Fruit fly (Drosophila melanogaster) whole organism: ENCODE measurements around the gene CG3386.

Source experiments
- CG8478 ChIP-seq: fragments of >200 bp; optimal IDR thresholded peaks from 2 replicates; lab custom pipeline; 2018; ENCODE audit warnings: inconsistent platforms
- EcR ChIP-seq, 2 experiments: fragments of >200 bp; optimal IDR thresholded peaks; 2 replicates each; lab custom pipeline; 2017; ENCODE audit warnings: missing biosample characterization in 2 of 2, missing genetic modification characterization in 2 of 2, missing genetic modification reagents in 2 of 2
- pan ChIP-seq: fragments of >200 bp; optimal IDR thresholded peaks from 2 replicates; lab custom pipeline; 2017
- usp ChIP-seq: fragments of >200 bp; optimal IDR thresholded peaks from 2 replicates; lab custom pipeline; 2017; ENCODE audit warnings: missing biosample characterization, missing genetic modification characterization, mixed read lengths

dm6 chr3L:630666-631065, 51.6 kb downstream of the CG3386 start:
- TF ChIP-seq pan (lab: Kevin White, UChicago) (no peak), CG8478 (lab: Kevin White, UChicago) (no peak), usp (GFP tag; lab: Kevin White, UChicago) (no peak), EcR (GFP tag; optimal IDR thresholded peaks at IDR 0.05; lab: Kevin White, UChicago) (no peak)
